Worm (Caenorhabditis elegans) whole organism, early embryonic: Measurements from ENCODE around the gene Y69A2AR.32.

Experiments
- ama-1 ChIP-seq: fragments of 150-350 bp; optimal IDR thresholded peaks from 2 replicates; lab custom pipeline; 2014
- ceh-13 ChIP-seq: fragments of 200-800 bp; sonication (Bioruptor generic); optimal IDR thresholded peaks from 2 replicates; lab custom pipeline; 2018; ENCODE audit warnings: mild to moderate bottlenecking, missing genetic modification characterization, missing compliant biosample characterization
- scrt-1 ChIP-seq: fragments of 200-800 bp; sonication (Bioruptor generic); IDR thresholded peaks from 2 replicates; pipeline ENCODE4 v1.3.6; 2022; ENCODE audit warnings: missing genetic modification characterization, missing compliant biosample characterization
- tbx-11 ChIP-seq: fragments of 200-800 bp; sonication (Bioruptor generic); IDR thresholded peaks from 2 replicates; pipeline ENCODE4 v1.3.6; 2022; ENCODE audit warnings: missing genetic modification characterization, missing compliant biosample characterization

ce11 chrIV:2562071-2562470 is 48.2 kb upstream of the Y69A2AR.32 start, which contains the start of gene Y69A2AR.50:
- TF ChIP-seq tbx-11 (GFP tag; lab: Robert Waterston, UW) (no peak), ama-1 (no peak), scrt-1 (GFP tag; lab: Robert Waterston, UW) (no peak), ceh-13 (GFP tag; lab: Kevin White, UChicago) (no peak)
